Worm (Caenorhabditis elegans) whole organism, L4 larva: Measurements from ENCODE around the gene skpo-3.

Experiments
- ama-1 ChIP-seq: fragments of 150-350 bp; optimal IDR thresholded peaks from 2 replicates; lab custom pipeline; 2014; ENCODE audit warnings: inconsistent platforms, mixed read lengths
- fos-1 ChIP-seq: fragments of 150-350 bp; optimal IDR thresholded peaks from 2 replicates; lab custom pipeline; 2014; ENCODE audit warnings: missing biosample characterization, missing genetic modification characterization
- lin-13 ChIP-seq: fragments of 150-350 bp; optimal IDR thresholded peaks from 2 replicates; lab custom pipeline; 2014; ENCODE audit warnings: missing biosample characterization, missing genetic modification reagents, missing genetic modification characterization
- mdl-1 ChIP-seq, 2 experiments: fragments of 150-350 bp in 1 of 2; sonication (generic microtip) in 1 of 2; optimal IDR thresholded peaks; 2 replicates each; lab custom pipeline; 2014 to 2017; ENCODE audit warnings: missing biosample characterization in 2 of 2, missing genetic modification characterization in 2 of 2
- mes-2 ChIP-seq: sonication (generic microtip); optimal IDR thresholded peaks from 2 replicates; lab custom pipeline; 2016; ENCODE audit warnings: missing genotype, mild to moderate bottlenecking, missing genetic modification characterization, missing compliant biosample characterization; ENCODE audit not compliant: poor library complexity, severe bottlenecking
- nhr-11 ChIP-seq: fragments of 150-350 bp; optimal IDR thresholded peaks from 2 replicates; lab custom pipeline; 2014; ENCODE audit warnings: missing biosample characterization, missing genetic modification characterization
- nhr-25 ChIP-seq: sonication (generic microtip); optimal IDR thresholded peaks from 2 replicates; lab custom pipeline; 2017; ENCODE audit warnings: missing genetic modification characterization, mild to moderate bottlenecking, missing compliant biosample characterization, antibody characterized with exemption, moderate library complexity, borderline replicate concordance; ENCODE audit not compliant: insufficient read depth
- nhr-28 ChIP-seq: fragments of 150-350 bp; optimal IDR thresholded peaks from 2 replicates; lab custom pipeline; 2014; ENCODE audit warnings: missing biosample characterization, missing genetic modification characterization
- rbr-2 ChIP-seq: sonication (generic microtip); optimal IDR thresholded peaks from 2 replicates; lab custom pipeline; 2016; ENCODE audit warnings: missing genotype, missing genetic modification characterization, missing compliant biosample characterization
- snpc-4 ChIP-seq: fragments of 150-350 bp; optimal IDR thresholded peaks from 2 replicates; lab custom pipeline; 2014; ENCODE audit warnings: missing biosample characterization, missing genetic modification characterization
- zfp-3 ChIP-seq: fragments of 200-800 bp; sonication (Bioruptor generic); conservative IDR thresholded peaks from 2 replicates; pipeline ENCODE4 v1.3.6; 2022; ENCODE audit warnings: missing genetic modification reagents, missing genetic modification characterization, missing compliant biosample characterization
- ztf-11 ChIP-seq: fragments of 150-350 bp; optimal IDR thresholded peaks from 2 replicates; lab custom pipeline; 2014; ENCODE audit warnings: missing biosample characterization, missing genetic modification characterization

DNA sequence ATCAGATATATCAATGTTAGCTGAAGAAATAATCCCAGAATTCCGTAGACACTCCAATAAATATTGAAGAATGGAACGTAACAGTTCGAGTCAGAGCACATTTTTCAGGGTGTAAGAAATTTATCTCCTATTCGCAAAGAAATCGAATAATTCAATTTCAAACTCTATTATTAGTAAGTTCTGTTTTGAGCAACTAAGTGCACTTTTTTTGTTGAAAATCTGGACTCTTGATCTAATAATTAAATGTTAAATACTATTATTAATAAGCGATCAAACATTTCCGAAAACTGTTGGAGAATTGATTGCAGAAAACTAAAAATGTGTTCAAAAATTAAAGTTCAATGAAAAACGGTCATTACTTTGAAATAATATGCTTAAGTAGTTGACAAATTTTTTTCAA lies 42.6 kb upstream of the skpo-3 start, which contains the start of gene srd-56:
- no peak for TF ChIP-seq ama-1
- TF ChIP-seq nhr-11 (tag; lab: Kevin White, UChicago) = no peak
- TF ChIP-seq nhr-28 (tag; lab: Kevin White, UChicago) = no peak
- no peak for TF ChIP-seq zfp-3
- no peak for TF ChIP-seq fos-1
- TF ChIP-seq lin-13 (GFP tag; lab: Kevin White, UChicago) = no peak
- TF ChIP-seq mdl-1 (tag; optimal IDR thresholded peaks at IDR 0.05; lab: Kevin White, UChicago) = no peak
- TF ChIP-seq rbr-2 (tag; lab: Kevin White, UChicago) = no peak
- no peak for TF ChIP-seq nhr-25 (tag; lab: Kevin White, UChicago)
- no peak for TF ChIP-seq ztf-11 (tag; lab: Kevin White, UChicago)
- no peak for TF ChIP-seq mes-2 (tag; lab: Kevin White, UChicago)
- no peak for TF ChIP-seq snpc-4 (tag; lab: Kevin White, UChicago)
